Fruit fly (Drosophila melanogaster): ENCODE data around the gene Tsp26A.
A peak's percentile ranks its signal among the peaks of the same experiment; 100 is the strongest.

Gene Tsp26A

dm6 chr2L:6051212-6051621 lies 51.2 kb downstream of the Tsp26A start (continued):
- peak; percentile 97 for TF ChIP-seq seq (GFP tag; IDR thresholded peaks at IDR 0.05)
- no peak for TF ChIP-seq hkb (optimal IDR thresholded peaks at IDR 0.05)
- peak; percentile 99 for TF ChIP-seq hkb (GFP tag; IDR thresholded peaks at IDR 0.05)
- TF ChIP-seq CG17912 (GFP tag; optimal IDR thresholded peaks at IDR 0.05): peak; percentile 90
- TF ChIP-seq MBD-R2 (GFP tag; IDR thresholded peaks at IDR 0.05): peak; percentile 86
- TF ChIP-seq CG33213 (GFP tag; optimal IDR thresholded peaks at IDR 0.05): peak; percentile 96
- TF ChIP-seq CG16813 (GFP tag; IDR thresholded peaks at IDR 0.05; ENCODE audit: partially characterized antibody): no peak
- peak; percentile 89 for TF ChIP-seq Antp (GFP tag; optimal IDR thresholded peaks at IDR 0.05)
- TF ChIP-seq CG12942 (GFP tag; optimal IDR thresholded peaks at IDR 0.05): peak; percentile 87
- TF ChIP-seq CG1792 (GFP tag; optimal IDR thresholded peaks at IDR 0.05): peak; percentile 90
- peak; percentile 92 for TF ChIP-seq CG2875 (GFP tag; optimal IDR thresholded peaks at IDR 0.05)
- TF ChIP-seq CG3995 (GFP tag; optimal IDR thresholded peaks at IDR 0.05): peak; percentile 66
- no peak for TF ChIP-seq cad (GFP tag; optimal IDR thresholded peaks at IDR 0.05)
- peak; percentile 92 for TF ChIP-seq ttk (GFP tag; IDR thresholded peaks at IDR 0.05)
- TF ChIP-seq Dll (GFP tag; IDR thresholded peaks at IDR 0.05; ENCODE audit: partially characterized antibody): no peak
- peak; percentile 89 for TF ChIP-seq slbo (GFP tag; IDR thresholded peaks at IDR 0.05)
- TF ChIP-seq CG5180 (GFP tag; optimal IDR thresholded peaks at IDR 0.05): peak; percentile 88
- peak; percentile 85 for TF ChIP-seq jing (GFP tag; optimal IDR thresholded peaks at IDR 0.05)
- peak; percentile 93 for TF ChIP-seq CG10959 (GFP tag; IDR thresholded peaks at IDR 0.05)
- TF ChIP-seq CG7745 (tag; optimal IDR thresholded peaks at IDR 0.05): peak; percentile 40
- TF ChIP-seq ab (GFP tag; optimal IDR thresholded peaks at IDR 0.05): peak; percentile 60
- TF ChIP-seq CG3281 (GFP tag; optimal IDR thresholded peaks at IDR 0.05): peak; percentile 97
- peak; percentile 91 for TF ChIP-seq wek (GFP tag; optimal IDR thresholded peaks at IDR 0.05)
- TF ChIP-seq tgo (GFP tag; IDR thresholded peaks at IDR 0.05): peak; percentile 94
- peak; percentile 94 for TF ChIP-seq Sox100B (GFP tag; optimal IDR thresholded peaks at IDR 0.05)
- TF ChIP-seq gro (GFP tag; optimal IDR thresholded peaks at IDR 0.05): peak; percentile 98
- TF ChIP-seq CG17612 (GFP tag; IDR thresholded peaks at IDR 0.05): peak; percentile 66
- peak; percentile 90 for TF ChIP-seq wdn (GFP tag; IDR thresholded peaks at IDR 0.05)
- peak; percentile 92 for TF ChIP-seq CG34422 (GFP tag; IDR thresholded peaks at IDR 0.05)
- TF ChIP-seq ato (GFP tag; IDR thresholded peaks at IDR 0.05; ENCODE audit: partially characterized antibody): no peak
- peak; percentile 95 for TF ChIP-seq ems (GFP tag; optimal IDR thresholded peaks at IDR 0.05)
- peak; percentile 97 for TF ChIP-seq dysf (GFP tag; IDR thresholded peaks at IDR 0.05)
- no peak for TF ChIP-seq CG15479 (GFP tag; optimal IDR thresholded peaks at IDR 0.05)
- peak; percentile 98 for TF ChIP-seq HmgZ (tag; optimal IDR thresholded peaks at IDR 0.05)
- TF ChIP-seq CG12659 (GFP tag; optimal IDR thresholded peaks at IDR 0.05): peak; percentile 97
- TF ChIP-seq CG15011 (GFP tag; optimal IDR thresholded peaks at IDR 0.05): peak; percentile 89
- peak; percentile 97 for TF ChIP-seq lilli (GFP tag; optimal IDR thresholded peaks at IDR 0.05)
- TF ChIP-seq Hand (GFP tag; optimal IDR thresholded peaks at IDR 0.05): peak; percentile 98
- TF ChIP-seq CG4730 (GFP tag; IDR thresholded peaks at IDR 0.05): peak; percentile 69
- TF ChIP-seq CG13894 (tag; optimal IDR thresholded peaks at IDR 0.05): peak; percentile 97
- TF ChIP-seq CG13424 (tag; optimal IDR thresholded peaks at IDR 0.05): peak; percentile 98
- TF ChIP-seq Atf6 (GFP tag; IDR thresholded peaks at IDR 0.05): peak; percentile 97
- TF ChIP-seq Dek (tag; optimal IDR thresholded peaks at IDR 0.05): peak; percentile 95
- TF ChIP-seq danr (GFP tag; IDR thresholded peaks at IDR 0.05): peak; percentile 37; the same call in 1 of the 2 replicates
- TF ChIP-seq salm (tag; optimal IDR thresholded peaks at IDR 0.05): peak; percentile 94
- TF ChIP-seq Sry-δ (GFP tag; optimal IDR thresholded peaks at IDR 0.05): peak; percentile 48
- peak in 1 of 3 experiments; percentile 79 for TF ChIP-seq Stat92E (GFP tag; optimal IDR thresholded peaks at IDR 0.05)
- TF ChIP-seq gem (tag; optimal IDR thresholded peaks at IDR 0.05): peak; percentile 98
- peak; percentile 94 for TF ChIP-seq Mrtf (GFP tag; IDR thresholded peaks at IDR 0.05)
- peak; percentile 64; the same call in 2 of the 3 replicates for TF ChIP-seq z (GFP tag; IDR thresholded peaks at IDR 0.05)
- TF ChIP-seq sim (GFP tag; IDR thresholded peaks at IDR 0.05): peak; percentile 91
